Worm (Caenorhabditis elegans) whole organism, L3 larva: ENCODE results near the gene Y53F4A.2.

Experiments used
- R02D3.7 ChIP-seq: fragments of 150-350 bp; optimal IDR thresholded peaks from 2 replicates; lab custom pipeline; 2014; ENCODE audit warnings: missing biosample characterization, missing genetic modification characterization
- ZK546.5 ChIP-seq: sonication (generic microtip); optimal IDR thresholded peaks from 2 replicates; lab custom pipeline; 2017; ENCODE audit warnings: missing biosample characterization, missing genetic modification characterization
- aly-2 ChIP-seq: fragments of 150-350 bp; optimal IDR thresholded peaks from 2 replicates; lab custom pipeline; 2014; ENCODE audit warnings: missing biosample characterization, missing genetic modification characterization
- ama-1 ChIP-seq: fragments of 150-350 bp; optimal IDR thresholded peaks from 2 replicates; lab custom pipeline; 2018
- ceh-16 ChIP-seq: sonication (generic microtip); optimal IDR thresholded peaks from 2 replicates; lab custom pipeline; 2017; ENCODE audit warnings: missing biosample characterization, missing genetic modification characterization
- ceh-28 ChIP-seq: fragments of 150-350 bp; optimal IDR thresholded peaks from 2 replicates; lab custom pipeline; 2014; ENCODE audit warnings: missing biosample characterization, missing genetic modification reagents, missing genetic modification characterization
- ceh-82 ChIP-seq: fragments of 150-350 bp; optimal IDR thresholded peaks from 2 replicates; lab custom pipeline; 2014; ENCODE audit warnings: missing biosample characterization, missing genetic modification characterization
- ceh-9 ChIP-seq: sonication (generic microtip); optimal IDR thresholded peaks from 2 replicates; lab custom pipeline; 2018; ENCODE audit warnings: missing biosample characterization, missing genetic modification characterization
- egl-5 ChIP-seq: fragments of 150-350 bp; optimal IDR thresholded peaks from 2 replicates; lab custom pipeline; 2017; ENCODE audit warnings: missing biosample characterization, missing genetic modification reagents, missing genetic modification characterization, inconsistent platforms
- elt-2 ChIP-seq: sonication (generic microtip); optimal IDR thresholded peaks from 2 replicates; lab custom pipeline; 2016; ENCODE audit warnings: missing genetic modification reagents, mild to moderate bottlenecking, missing genetic modification characterization, missing compliant biosample characterization
- elt-3 ChIP-seq, 3 experiments: fragments of 150-350 bp in 1 of 3; sonication (generic microtip) in 2 of 3; optimal IDR thresholded peaks; 2 replicates in 2 of 3; 4 replicates in 1 of 3; lab custom pipeline; 2014 to 2017; ENCODE audit warnings: missing biosample characterization in 3 of 3, missing genetic modification characterization in 3 of 3
- fkh-10 ChIP-seq: sonication (generic microtip); optimal IDR thresholded peaks from 2 replicates; lab custom pipeline; 2017; ENCODE audit warnings: missing biosample characterization, missing genetic modification reagents, missing genetic modification characterization
- fkh-2 ChIP-seq: fragments of 150-350 bp; optimal IDR thresholded peaks from 2 replicates; lab custom pipeline; 2014; ENCODE audit warnings: missing biosample characterization, missing genetic modification reagents, missing genetic modification characterization
- fos-1 ChIP-seq: fragments of 150-350 bp; optimal IDR thresholded peaks from 2 replicates; lab custom pipeline; 2014; ENCODE audit warnings: missing biosample characterization, missing genetic modification characterization
- hmg-11 ChIP-seq: sonication (generic microtip); optimal IDR thresholded peaks from 2 replicates; lab custom pipeline; 2016; ENCODE audit warnings: missing genetic modification characterization, missing compliant biosample characterization
- lin-15B ChIP-seq: fragments of 150-350 bp; optimal IDR thresholded peaks from 2 replicates; lab custom pipeline; 2014; ENCODE audit warnings: missing biosample characterization, missing genetic modification characterization
- lin-39 ChIP-seq: fragments of 150-350 bp; optimal IDR thresholded peaks from 2 replicates; lab custom pipeline; 2018; ENCODE audit warnings: missing biosample characterization, missing genetic modification reagents, missing genetic modification characterization
- lsy-12 ChIP-seq: sonication (generic microtip); optimal IDR thresholded peaks from 2 replicates; lab custom pipeline; 2016; ENCODE audit warnings: mild to moderate bottlenecking, missing genetic modification characterization, missing compliant biosample characterization
- mml-1 ChIP-seq: fragments of 150-350 bp; sonication (generic microtip); optimal IDR thresholded peaks from 3 replicates; lab custom pipeline; 2014; ENCODE audit warnings: missing biosample characterization, missing genetic modification characterization
- nfya-1 ChIP-seq: sonication (generic microtip); optimal IDR thresholded peaks from 2 replicates; lab custom pipeline; 2017; ENCODE audit warnings: missing genetic modification characterization, mild to moderate bottlenecking, missing compliant biosample characterization, antibody characterized with exemption, moderate library complexity; ENCODE audit not compliant: insufficient read depth
- nhr-11 ChIP-seq: fragments of 150-350 bp; optimal IDR thresholded peaks from 2 replicates; lab custom pipeline; 2014; ENCODE audit warnings: missing biosample characterization, missing genetic modification characterization
- nhr-12 ChIP-seq: fragments of 150-350 bp; optimal IDR thresholded peaks from 2 replicates; lab custom pipeline; 2014; ENCODE audit warnings: missing biosample characterization, missing genetic modification characterization
- nhr-23 ChIP-seq: fragments of 150-350 bp; optimal IDR thresholded peaks from 2 replicates; lab custom pipeline; 2014; ENCODE audit warnings: missing biosample characterization, missing genetic modification reagents, missing genetic modification characterization
- nhr-28 ChIP-seq: fragments of 150-350 bp; optimal IDR thresholded peaks from 2 replicates; lab custom pipeline; 2014; ENCODE audit warnings: missing biosample characterization, missing genetic modification characterization
- nhr-43 ChIP-seq: sonication (generic microtip); optimal IDR thresholded peaks from 2 replicates; lab custom pipeline; 2016; ENCODE audit warnings: mild to moderate bottlenecking, missing genetic modification characterization, missing compliant biosample characterization; ENCODE audit not compliant: poor library complexity, severe bottlenecking
- pqm-1 ChIP-seq: fragments of 150-350 bp; optimal IDR thresholded peaks from 2 replicates; lab custom pipeline; 2017; ENCODE audit warnings: missing biosample characterization, missing genetic modification characterization, inconsistent platforms
- sea-2 ChIP-seq: fragments of 150-350 bp; sonication (generic microtip); optimal IDR thresholded peaks from 4 replicates; lab custom pipeline; 2014; ENCODE audit warnings: missing biosample characterization, missing genetic modification reagents, missing genetic modification characterization
- skn-1 ChIP-seq: fragments of 150-350 bp; optimal IDR thresholded peaks from 2 replicates; lab custom pipeline; 2014; ENCODE audit warnings: missing biosample characterization, missing genetic modification characterization
- tbx-2 ChIP-seq: sonication (generic microtip); optimal IDR thresholded peaks from 2 replicates; lab custom pipeline; 2016; ENCODE audit warnings: mild to moderate bottlenecking, missing genetic modification characterization, missing compliant biosample characterization
- unc-39 ChIP-seq: sonication (generic microtip); optimal IDR thresholded peaks from 4 replicates; lab custom pipeline; 2017; ENCODE audit warnings: missing biosample characterization, missing genetic modification characterization
- zag-1 ChIP-seq: fragments of 150-350 bp; optimal IDR thresholded peaks from 2 replicates; lab custom pipeline; 2014; ENCODE audit warnings: missing biosample characterization, missing genetic modification characterization
- ztf-4 ChIP-seq: fragments of 150-350 bp; optimal IDR thresholded peaks from 2 replicates; lab custom pipeline; 2014; ENCODE audit warnings: missing biosample characterization, missing genetic modification characterization

The Y53F4A.2 gene

ce11 chrII:14902193-14902592 lies 25.2 kb upstream of the Y53F4A.2 start, which contains the start of gene cog-1:
TSS of gene cog-1 (plus strand) at chrII:14902493.
- no peak for TF ChIP-seq hmg-11 (tag; lab: Kevin White, UChicago)
- TF ChIP-seq ceh-9 (tag; lab: Kevin White, UChicago), result no peak
- TF ChIP-seq sea-2 (GFP tag; lab: Kevin White, UChicago), result no peak
- no peak for TF ChIP-seq lsy-12
- TF ChIP-seq fkh-2 (tag; lab: Kevin White, UChicago), result no peak
- no peak for TF ChIP-seq nhr-11 (tag; lab: Kevin White, UChicago)
- TF ChIP-seq ceh-16, result no peak
- TF ChIP-seq fos-1 (tag; lab: Kevin White, UChicago), result no peak
- no peak for TF ChIP-seq pqm-1 (tag; lab: Kevin White, UChicago)
- TF ChIP-seq R02D3.7, result no peak
- no peak for TF ChIP-seq nhr-12 (tag; lab: Kevin White, UChicago)
- TF ChIP-seq tbx-2 (tag; lab: Kevin White, UChicago), result no peak
- TF ChIP-seq ztf-4 (tag; lab: Kevin White, UChicago), result no peak
- no peak for TF ChIP-seq ceh-82 (tag; lab: Kevin White, UChicago)
- TF ChIP-seq mml-1 (tag; lab: Kevin White, UChicago), result no peak

ce11 chrII:14896503-14896902 lies 19.6 kb upstream of the Y53F4A.2 start:
- TF ChIP-seq tbx-2 (tag; lab: Kevin White, UChicago), result no peak
- TF ChIP-seq ceh-82 (tag; lab: Kevin White, UChicago), result no peak
- peak; percentile 79 for TF ChIP-seq nfya-1 (tag; lab: Kevin White, UChicago)

ce11 chrII:14892515-14892914 lies 15.6 kb upstream of the Y53F4A.2 start:
- TF ChIP-seq nhr-28 (tag; lab: Kevin White, UChicago) (no peak), sea-2 (GFP tag; lab: Kevin White, UChicago) (no peak), fkh-10 (GFP tag; lab: Kevin White, UChicago) (peak; percentile 48), tbx-2 (tag; lab: Kevin White, UChicago) (no peak), lin-15B (tag; lab: Kevin White, UChicago) (no peak), nhr-43 (tag; lab: Kevin White, UChicago) (no peak), ama-1 (lab: Kevin White, UChicago) (no peak), ceh-16 (no peak)

ce11 chrII:14869644-14870043 lies 7.3 kb downstream of the Y53F4A.2 start, which contains the start of gene R05H10.3:
TSS of gene R05H10.3 (plus strand) at chrII:14869944.
- no peak for TF ChIP-seq unc-39 (tag; lab: Kevin White, UChicago)
- TF ChIP-seq ama-1 (lab: Kevin White, UChicago), result peak; percentile 3

ce11 chrII:14867530-14867929 lies 9.4 kb downstream of the Y53F4A.2 start:
- no peak for TF ChIP-seq ceh-9 (tag; lab: Kevin White, UChicago)
- TF ChIP-seq ceh-16, result no peak
- TF ChIP-seq ama-1 (lab: Kevin White, UChicago), result no peak
- TF ChIP-seq ztf-4 (tag; lab: Kevin White, UChicago), result no peak
- no peak for TF ChIP-seq skn-1
- TF ChIP-seq aly-2 (tag; lab: Kevin White, UChicago), result no peak
- no peak for TF ChIP-seq ceh-82 (tag; lab: Kevin White, UChicago)
- no peak for TF ChIP-seq ZK546.5 (tag; lab: Kevin White, UChicago)
- no peak for TF ChIP-seq zag-1 (tag; lab: Kevin White, UChicago)
- no peak for TF ChIP-seq ceh-28 (tag; lab: Kevin White, UChicago)
- no peak for TF ChIP-seq nhr-28 (tag; lab: Kevin White, UChicago)
- no peak for TF ChIP-seq egl-5 (tag; lab: Kevin White, UChicago)
- TF ChIP-seq lin-39, result no peak
- TF ChIP-seq elt-3 (tag; optimal IDR thresholded peaks at IDR 0.05; lab: Kevin White, UChicago), result no peak
- no peak for TF ChIP-seq R02D3.7
- TF ChIP-seq nhr-23 (tag; lab: Kevin White, UChicago), result no peak
- no peak for TF ChIP-seq lin-15B (tag; lab: Kevin White, UChicago)

- peak; percentile 83 for TF ChIP-seq ama-1 (lab: Kevin White, UChicago)
- TF ChIP-seq elt-2 (tag; lab: Kevin White, UChicago), result no peak
- TF ChIP-seq, all 47 proteins: peak for 1
Measured at ce11 chrII:14866668-14867067, 10.3 kb downstream of the Y53F4A.2 start, which contains the start of gene gpx-2. TSS of gene gpx-2 (plus strand) at chrII:14866766.
